Worm (Caenorhabditis elegans): ENCODE results near the gene R10D12.7.

- no peak for TF ChIP-seq ceh-13 (GFP tag; optimal IDR thresholded peaks at IDR 0.05)
- no peak for TF ChIP-seq scrt-1 (GFP tag; IDR thresholded peaks at IDR 0.05)
- TF ChIP-seq pes-1 (GFP tag; IDR thresholded peaks at IDR 0.05) = no peak
- no peak for TF ChIP-seq flt-1 (GFP tag; IDR thresholded peaks at IDR 0.05)
- no peak for TF ChIP-seq ama-1 (optimal IDR thresholded peaks at IDR 0.05)
- TF ChIP-seq aly-1 (tag; optimal IDR thresholded peaks at IDR 0.05) = no peak
- TF ChIP-seq F13C5.2 (tag; optimal IDR thresholded peaks at IDR 0.05) = no peak
- no peak for TF ChIP-seq ceh-36 (tag; optimal IDR thresholded peaks at IDR 0.05)
These were observed 31.0 kb downstream of the R10D12.7 start, which contains the start of gene eol-1 for ce11 chrV:13980807-13981206.

Measured in whole organism, early embryonic.